Worm (Caenorhabditis elegans) whole organism, late embryonic: ENCODE measurements around the gene M117.1.

Experiments used
- F13H6.1 ChIP-seq: sonication (generic microtip); optimal IDR thresholded peaks from 2 replicates; lab custom pipeline; 2016; ENCODE audit warnings: missing genetic modification characterization, missing compliant biosample characterization
- K02D7.2 ChIP-seq: sonication (generic microtip); optimal IDR thresholded peaks from 2 replicates; lab custom pipeline; 2017; ENCODE audit warnings: mild to moderate bottlenecking, missing genetic modification characterization, missing compliant biosample characterization
- K09A11.1 ChIP-seq: sonication (generic microtip); optimal IDR thresholded peaks from 2 replicates; lab custom pipeline; 2017; ENCODE audit warnings: antibody characterized with exemption, mild to moderate bottlenecking, missing genetic modification characterization, missing compliant biosample characterization; ENCODE audit not compliant: insufficient read depth
- T23F11.4 ChIP-seq: fragments of 200-800 bp; sonication (Bioruptor generic); optimal IDR thresholded peaks from 2 replicates; lab custom pipeline; 2018; ENCODE audit warnings: mild to moderate bottlenecking, missing genetic modification characterization, missing compliant biosample characterization
- Y22D7AL.16 ChIP-seq: sonication (generic microtip); optimal IDR thresholded peaks from 2 replicates; lab custom pipeline; 2016; ENCODE audit warnings: missing genetic modification characterization, missing compliant biosample characterization
- ceh-14 ChIP-seq: sonication (generic microtip); optimal IDR thresholded peaks from 2 replicates; lab custom pipeline; 2016; ENCODE audit warnings: missing genotype, missing genetic modification characterization, missing compliant biosample characterization
- ceh-2 ChIP-seq: sonication (generic microtip); optimal IDR thresholded peaks from 2 replicates; lab custom pipeline; 2016; ENCODE audit warnings: missing genotype, missing genetic modification characterization, missing compliant biosample characterization
- ceh-30 ChIP-seq: fragments of 150-350 bp; optimal IDR thresholded peaks from 2 replicates; lab custom pipeline; 2014; ENCODE audit warnings: missing biosample characterization, missing genetic modification characterization
- ceh-34 ChIP-seq: sonication (generic microtip); optimal IDR thresholded peaks from 2 replicates; lab custom pipeline; 2016; ENCODE audit warnings: mild to moderate bottlenecking, missing genetic modification characterization, missing compliant biosample characterization
- ceh-45 ChIP-seq: fragments of 200-800 bp; sonication (Bioruptor generic); IDR thresholded peaks from 2 replicates; pipeline ENCODE4 v1.3.6; 2022; ENCODE audit warnings: missing genetic modification reagents, missing genetic modification characterization, missing compliant biosample characterization
- che-1 ChIP-seq: sonication (generic microtip); optimal IDR thresholded peaks from 2 replicates; lab custom pipeline; 2016; ENCODE audit warnings: mild to moderate bottlenecking, missing genetic modification characterization, missing compliant biosample characterization
- elt-4 ChIP-seq: sonication (generic microtip); optimal IDR thresholded peaks from 2 replicates; lab custom pipeline; 2016; ENCODE audit warnings: missing genetic modification characterization, missing compliant biosample characterization
- eyg-1 ChIP-seq: sonication (generic microtip); optimal IDR thresholded peaks from 2 replicates; lab custom pipeline; 2016; ENCODE audit warnings: missing genotype, missing genetic modification characterization, missing compliant biosample characterization
- fax-1 ChIP-seq: sonication (generic microtip); optimal IDR thresholded peaks from 2 replicates; lab custom pipeline; 2016; ENCODE audit warnings: missing genotype, missing genetic modification characterization, missing compliant biosample characterization
- hlh-13 ChIP-seq: fragments of 200-800 bp; sonication (Bioruptor generic); optimal IDR thresholded peaks from 2 replicates; lab custom pipeline; 2018; ENCODE audit warnings: mild to moderate bottlenecking, missing genetic modification characterization, missing compliant biosample characterization
- hlh-30 ChIP-seq: sonication (generic microtip); optimal IDR thresholded peaks from 2 replicates; lab custom pipeline; 2017; ENCODE audit warnings: antibody characterized with exemption, missing genetic modification characterization, missing compliant biosample characterization; ENCODE audit not compliant: insufficient read depth
- lim-6 ChIP-seq: sonication (generic microtip); optimal IDR thresholded peaks from 2 replicates; lab custom pipeline; 2016; ENCODE audit warnings: missing genetic modification characterization, missing compliant biosample characterization
- lin-11 ChIP-seq: fragments of 200-800 bp; sonication (Bioruptor generic); optimal IDR thresholded peaks from 2 replicates; lab custom pipeline; 2018; ENCODE audit warnings: mild to moderate bottlenecking, missing genetic modification characterization, missing compliant biosample characterization
- madf-2 ChIP-seq: sonication (generic microtip); optimal IDR thresholded peaks from 2 replicates; lab custom pipeline; 2017; ENCODE audit warnings: missing genetic modification characterization, missing compliant biosample characterization
- nhr-232 ChIP-seq: sonication (generic microtip); optimal IDR thresholded peaks from 2 replicates; lab custom pipeline; 2016; ENCODE audit warnings: missing genetic modification characterization, missing compliant biosample characterization
- odd-2 ChIP-seq: sonication (generic microtip); optimal IDR thresholded peaks from 2 replicates; lab custom pipeline; 2017; ENCODE audit warnings: antibody characterized with exemption, mild to moderate bottlenecking, missing genetic modification characterization, missing compliant biosample characterization
- pag-3 ChIP-seq: sonication (generic microtip); optimal IDR thresholded peaks from 2 replicates; lab custom pipeline; 2016; ENCODE audit warnings: missing compliant biosample characterization, missing genetic modification characterization, borderline replicate concordance
- ref-2 ChIP-seq: sonication (generic microtip); optimal IDR thresholded peaks from 2 replicates; lab custom pipeline; 2016; ENCODE audit warnings: missing genetic modification characterization, missing compliant biosample characterization
- rnt-1 ChIP-seq: sonication (generic microtip); optimal IDR thresholded peaks from 2 replicates; lab custom pipeline; 2016; ENCODE audit warnings: missing genetic modification characterization, missing compliant biosample characterization
- sox-4 ChIP-seq: sonication (generic microtip); optimal IDR thresholded peaks from 2 replicates; lab custom pipeline; 2017; ENCODE audit warnings: mild to moderate bottlenecking, missing genetic modification characterization, inconsistent platforms, missing compliant biosample characterization
- syd-9 ChIP-seq: sonication (generic microtip); optimal IDR thresholded peaks from 2 replicates; lab custom pipeline; 2016; ENCODE audit warnings: mild to moderate bottlenecking, missing genetic modification characterization, moderate library complexity, missing compliant biosample characterization
- tbx-2 ChIP-seq: sonication (generic microtip); optimal IDR thresholded peaks from 2 replicates; lab custom pipeline; 2016; ENCODE audit warnings: missing genetic modification characterization, missing compliant biosample characterization
- unc-42 ChIP-seq: sonication (generic microtip); optimal IDR thresholded peaks from 2 replicates; lab custom pipeline; 2016; ENCODE audit warnings: missing genotype, missing genetic modification characterization, missing compliant biosample characterization
- unc-55 ChIP-seq: sonication (generic microtip); optimal IDR thresholded peaks from 2 replicates; lab custom pipeline; 2017; ENCODE audit warnings: missing biosample characterization, missing genetic modification reagents, missing genetic modification characterization
- zip-5 ChIP-seq: sonication (generic microtip); optimal IDR thresholded peaks from 2 replicates; lab custom pipeline; 2016; ENCODE audit warnings: missing genetic modification characterization, missing compliant biosample characterization
- ztf-16 ChIP-seq: sonication (generic microtip); optimal IDR thresholded peaks from 2 replicates; lab custom pipeline; 2017; ENCODE audit warnings: missing genetic modification characterization, missing compliant biosample characterization

M117.1 gene

DNA sequence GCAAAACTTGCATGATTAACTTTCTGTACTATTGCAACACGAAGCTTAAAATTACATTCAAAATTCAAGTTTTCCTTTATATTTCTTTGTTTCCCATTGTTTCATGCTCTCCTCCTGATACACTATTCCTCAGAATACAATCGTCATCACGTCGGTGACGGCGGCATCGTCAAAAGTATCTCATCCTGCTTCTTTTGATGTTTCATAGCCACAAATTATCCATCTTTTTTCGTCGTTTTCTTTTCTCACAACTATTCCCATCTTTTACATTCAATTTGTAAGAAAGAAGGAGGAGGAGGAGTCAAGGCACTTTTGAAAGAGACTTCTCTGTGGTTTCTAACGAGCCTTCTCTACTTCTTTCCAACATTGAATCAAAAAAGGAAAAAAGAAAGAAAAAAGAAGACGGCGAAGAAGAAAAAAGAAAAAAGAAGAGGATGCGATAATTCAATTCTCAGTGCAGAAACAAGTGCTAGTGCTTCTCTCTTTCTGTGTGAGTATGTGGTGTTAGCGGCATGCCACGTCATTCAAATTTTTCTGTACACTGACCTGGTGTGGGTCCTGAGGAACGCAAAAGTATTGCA is 25.6 kb upstream of the M117.1 start:
- TF ChIP-seq tbx-2 (tag; lab: Kevin White, UChicago) (no peak), unc-42 (tag; lab: Kevin White, UChicago) (peak; percentile 93), ceh-30 (tag; lab: Kevin White, UChicago) (no peak), eyg-1 (no peak), pag-3 (tag; lab: Kevin White, UChicago) (no peak)
- TF ChIP-seq, all 69 proteins: peak for 1

- TF ChIP-seq hlh-30 (tag; lab: Kevin White, UChicago) (no peak), ceh-14 (tag; lab: Kevin White, UChicago) (no peak), ceh-2 (tag; lab: Kevin White, UChicago) (no peak), lim-6 (no peak), ztf-16 (tag; lab: Kevin White, UChicago) (no peak), ceh-45 (GFP tag; lab: Robert Waterston, UW) (no peak), lin-11 (tag; lab: Kevin White, UChicago) (no peak), hlh-13 (no peak), F13H6.1 (tag; lab: Kevin White, UChicago) (no peak), sox-4 (tag; lab: Kevin White, UChicago) (no peak), rnt-1 (tag; lab: Kevin White, UChicago) (no peak), Y22D7AL.16 (tag; lab: Kevin White, UChicago) (no peak), unc-42 (tag; lab: Kevin White, UChicago) (no peak), che-1 (no peak), tbx-2 (tag; lab: Kevin White, UChicago) (no peak)
These were observed 21.6 kb upstream of the M117.1 start, which contains the start of gene H01G02.3 for ce11 chrIV:11792495-11792894. Gene H01G02.3 (minus strand): TSS chrIV:11792595.

DNA sequence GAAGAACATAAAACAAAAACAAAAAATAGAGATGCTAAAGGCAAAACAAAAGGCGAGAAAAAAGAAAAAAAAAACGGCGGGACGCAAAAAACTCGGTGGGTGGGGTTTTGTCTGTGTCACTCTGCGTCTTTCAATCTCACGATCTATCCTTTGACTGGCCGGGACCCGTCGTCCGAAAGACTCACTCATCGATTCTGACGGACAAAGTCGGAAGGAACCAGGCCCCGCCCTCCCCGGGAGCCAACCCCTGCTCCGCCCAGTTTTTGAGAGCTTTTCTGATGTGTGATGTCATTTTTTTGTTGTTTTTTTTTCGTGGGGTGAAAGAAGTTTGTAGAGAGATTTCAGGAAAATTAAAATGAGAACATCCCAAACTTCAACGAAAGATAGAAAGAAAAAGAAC is 20.9 kb upstream of the M117.1 start:
- TF ChIP-seq F13H6.1 (tag; lab: Kevin White, UChicago) (no peak), fax-1 (tag; lab: Kevin White, UChicago) (no peak), elt-4 (tag; lab: Kevin White, UChicago) (no peak), T23F11.4 (GFP tag; lab: Kevin White, UChicago) (no peak), odd-2 (tag; lab: Kevin White, UChicago) (no peak), zip-5 (tag; lab: Kevin White, UChicago) (no peak), che-1 (no peak), ceh-30 (tag; lab: Kevin White, UChicago) (no peak), ceh-2 (tag; lab: Kevin White, UChicago) (no peak), ceh-34 (no peak), nhr-232 (tag; lab: Kevin White, UChicago) (no peak)

- TF ChIP-seq K09A11.1 (tag; lab: Kevin White, UChicago) (no peak), ref-2 (tag; lab: Kevin White, UChicago) (no peak), K02D7.2 (no peak), madf-2 (no peak), syd-9 (no peak), unc-42 (tag; lab: Kevin White, UChicago) (peak; percentile 22)
These were observed 18.1 kb upstream of the M117.1 start for ce11 chrIV:11795964-11796363.

ce11 chrIV:11796818-11797217 is 17.2 kb upstream of the M117.1 start:
- TF ChIP-seq ztf-16 (tag; lab: Kevin White, UChicago) (no peak), unc-42 (tag; lab: Kevin White, UChicago) (peak; percentile 18)

DNA sequence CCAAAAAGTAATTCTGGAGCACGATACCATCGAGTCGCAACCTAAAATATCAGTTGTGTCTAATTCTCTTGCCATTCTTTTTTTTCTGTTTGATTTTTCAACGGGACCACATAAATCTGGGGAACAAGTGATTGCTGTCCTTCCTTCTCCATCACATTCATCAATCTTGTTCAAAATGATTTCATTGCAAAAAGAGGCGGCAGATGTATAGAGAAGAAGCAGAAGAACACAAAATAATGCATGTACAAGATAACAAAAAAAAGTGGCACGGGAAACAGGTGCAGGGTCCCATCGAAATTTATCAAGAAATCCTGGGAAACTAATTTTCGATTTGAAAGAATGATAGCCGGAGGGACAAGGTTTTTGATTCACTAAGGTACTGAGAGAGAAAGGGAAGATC is 14.8 kb upstream of the M117.1 start:
- TF ChIP-seq unc-55 (peak; percentile 33), F13H6.1 (tag; lab: Kevin White, UChicago) (no peak)
- TF ChIP-seq, all 69 proteins: peak for 1
